Fruit fly (Drosophila melanogaster) whole organism, larva: ENCODE data around the gene pinta.

Source experiments
- noc ChIP-seq: fragments of 200-800 bp; sonication (Bioruptor generic); optimal IDR thresholded peaks from 3 replicates; lab custom pipeline; 2019; ENCODE audit warnings: missing biosample characterization, mild to moderate bottlenecking, missing genetic modification characterization, moderate library complexity

pinta gene

dm6 chr3R:22424602-22425190, at the start of gene pinta:
TSS of gene pinta (minus strand) at chr3R:22424929.
- TF ChIP-seq noc (tag; lab: Kevin White, UChicago): no peak

- no peak for TF ChIP-seq noc (tag; lab: Kevin White, UChicago)
Observed at dm6 chr3R:22470064-22470463, 45.3 kb upstream of the pinta start.

- TF ChIP-seq noc (tag; lab: Kevin White, UChicago): peak; percentile 54
Observed at dm6 chr3R:22468829-22469487, 44.2 kb upstream of the pinta start.

- TF ChIP-seq noc (tag; lab: Kevin White, UChicago): no peak
Observed at dm6 chr3R:22467939-22468571, 43.3 kb upstream of the pinta start, which contains the start of the genes CG5377 and Nrx-1. TSS of gene CG5377 (minus strand) at chr3R:22468157. TSS of gene Nrx-1 (plus strand) at chr3R:22468512.

DNA sequence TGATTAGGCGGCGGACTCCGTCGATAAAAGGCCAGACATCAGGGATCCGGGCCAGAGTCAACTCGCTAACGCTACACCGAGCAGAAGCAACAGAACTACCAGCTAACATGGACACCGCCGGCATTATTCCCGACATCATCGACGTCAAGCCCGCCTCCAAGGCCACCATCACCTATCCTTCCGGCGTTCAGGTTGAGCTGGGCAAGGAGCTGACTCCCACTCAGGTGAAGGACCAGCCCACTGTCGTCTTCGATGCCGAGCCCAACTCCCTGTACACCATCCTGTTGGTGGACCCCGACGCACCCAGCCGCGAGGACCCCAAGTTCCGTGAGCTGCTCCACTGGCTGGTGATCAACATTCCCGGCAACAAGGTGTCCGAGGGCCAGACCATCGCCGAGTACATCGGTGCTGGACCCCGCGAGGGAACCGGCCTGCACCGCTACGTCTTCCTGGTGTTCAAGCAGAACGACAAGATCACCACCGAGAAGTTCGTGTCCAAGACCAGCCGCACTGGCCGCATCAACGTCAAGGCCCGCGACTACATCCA, 41.3 kb upstream of the pinta start, which contains the start of gene Pebp1:
Gene Pebp1 (plus strand): TSS at position 51 of the 547 bp plus-strand sequence.
- no peak for TF ChIP-seq noc (tag; lab: Kevin White, UChicago)

DNA sequence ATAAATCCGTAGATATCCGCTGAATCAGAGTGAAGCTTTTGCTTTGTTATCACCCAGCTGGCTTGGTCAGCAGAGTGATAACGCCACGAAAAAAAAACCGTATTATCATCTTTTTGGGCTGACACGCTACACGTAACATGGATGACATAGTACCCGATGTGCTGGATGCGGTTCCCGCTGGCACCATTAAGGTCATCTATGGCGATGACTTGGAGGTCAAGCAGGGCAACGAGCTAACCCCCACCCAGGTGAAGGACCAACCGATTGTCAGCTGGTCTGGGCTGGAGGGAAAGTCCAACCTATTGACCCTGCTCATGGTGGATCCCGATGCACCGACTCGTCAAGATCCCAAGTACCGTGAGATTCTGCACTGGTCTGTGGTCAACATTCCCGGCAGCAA, 40.4 kb upstream of the pinta start:
- no peak for TF ChIP-seq noc (tag; lab: Kevin White, UChicago)

dm6 chr3R:22464611-22465113, 39.9 kb upstream of the pinta start, which contains the start of gene CG7054:
TSS of gene CG7054 (plus strand) at chr3R:22464985.
- TF ChIP-seq noc (tag; lab: Kevin White, UChicago): peak; percentile 73

DNA sequence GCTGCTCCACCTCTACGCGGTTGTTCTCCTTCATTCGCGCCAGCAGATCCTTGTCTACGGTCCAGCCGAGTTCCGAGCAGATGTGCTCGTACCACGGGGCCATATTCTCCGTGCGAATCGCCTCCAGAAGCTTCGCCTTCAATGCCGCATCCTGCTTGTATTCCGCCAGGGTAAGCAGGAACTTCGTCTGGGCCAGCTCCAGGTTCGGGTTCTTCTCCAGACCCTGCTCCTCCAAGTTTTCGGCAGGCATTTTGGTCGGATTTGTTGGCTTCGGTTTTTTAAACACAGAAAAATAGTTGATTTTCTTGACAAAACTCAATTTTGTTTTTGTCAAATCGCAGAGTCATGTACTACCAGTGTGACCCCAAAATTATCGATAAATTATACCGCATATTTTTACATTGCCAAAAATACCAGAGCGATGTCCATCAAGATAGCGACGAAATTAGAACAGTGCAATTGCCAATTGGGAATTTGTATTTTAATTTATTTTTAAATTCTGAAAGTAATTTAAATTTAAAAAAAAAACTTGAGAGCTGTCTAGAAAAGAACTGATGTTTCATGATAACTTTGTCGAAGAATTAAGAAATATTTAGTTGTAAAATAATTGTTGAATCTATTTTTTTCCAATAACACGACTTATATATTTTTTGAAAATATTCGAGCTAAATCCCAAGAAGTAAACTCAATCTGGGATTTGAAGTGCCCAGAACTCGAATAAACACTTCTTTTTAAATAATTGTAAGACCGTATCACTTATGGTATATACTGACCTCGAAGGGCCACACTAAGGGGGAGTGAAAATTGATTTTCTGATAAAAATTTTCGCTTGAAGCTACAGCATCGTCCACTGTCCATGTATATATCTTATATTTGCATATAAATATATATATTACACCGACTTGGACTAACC, 37.2 kb upstream of the pinta start, which contains the start of the genes Rpn7 and AP-2mu:
Gene Rpn7 (minus strand): TSS at position 382 of the 913 bp plus-strand sequence.
Gene AP-2mu (plus strand): TSS at position 783 of the 913 bp plus-strand sequence.
- TF ChIP-seq noc (tag; lab: Kevin White, UChicago): no peak

- TF ChIP-seq noc (tag; lab: Kevin White, UChicago): no peak
Observed at dm6 chr3R:22456007-22456406, 31.3 kb upstream of the pinta start.

DNA sequence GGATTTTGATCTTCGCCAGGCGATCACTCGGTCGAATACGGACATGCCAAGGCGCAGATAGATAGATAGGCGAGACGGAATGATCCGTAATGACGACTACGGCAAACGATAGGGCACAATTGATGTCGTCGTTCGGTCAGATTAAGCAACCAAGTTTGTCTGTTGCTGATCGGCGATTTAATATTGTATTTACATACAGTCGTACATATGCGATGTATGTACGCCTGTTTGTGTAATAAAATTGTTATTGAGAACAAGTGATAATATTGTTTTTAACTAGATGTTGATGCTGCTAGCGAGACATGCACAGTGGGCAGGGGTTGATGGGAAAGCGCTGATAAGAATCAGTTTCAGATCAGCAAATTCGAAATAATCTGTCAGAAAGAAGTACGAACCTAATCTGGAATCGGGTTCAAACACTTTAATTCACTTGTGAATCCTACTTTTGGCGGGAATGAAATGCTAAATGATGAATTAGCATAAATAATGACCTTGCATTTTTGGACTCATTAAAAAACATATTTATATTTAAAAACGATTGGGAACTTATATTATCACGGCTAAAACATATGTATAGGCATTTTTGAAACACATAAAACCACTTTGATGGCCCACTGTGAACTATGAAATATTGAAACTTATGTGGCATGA, 30.7 kb upstream of the pinta start:
- TF ChIP-seq noc (tag; lab: Kevin White, UChicago): peak; percentile 24

DNA sequence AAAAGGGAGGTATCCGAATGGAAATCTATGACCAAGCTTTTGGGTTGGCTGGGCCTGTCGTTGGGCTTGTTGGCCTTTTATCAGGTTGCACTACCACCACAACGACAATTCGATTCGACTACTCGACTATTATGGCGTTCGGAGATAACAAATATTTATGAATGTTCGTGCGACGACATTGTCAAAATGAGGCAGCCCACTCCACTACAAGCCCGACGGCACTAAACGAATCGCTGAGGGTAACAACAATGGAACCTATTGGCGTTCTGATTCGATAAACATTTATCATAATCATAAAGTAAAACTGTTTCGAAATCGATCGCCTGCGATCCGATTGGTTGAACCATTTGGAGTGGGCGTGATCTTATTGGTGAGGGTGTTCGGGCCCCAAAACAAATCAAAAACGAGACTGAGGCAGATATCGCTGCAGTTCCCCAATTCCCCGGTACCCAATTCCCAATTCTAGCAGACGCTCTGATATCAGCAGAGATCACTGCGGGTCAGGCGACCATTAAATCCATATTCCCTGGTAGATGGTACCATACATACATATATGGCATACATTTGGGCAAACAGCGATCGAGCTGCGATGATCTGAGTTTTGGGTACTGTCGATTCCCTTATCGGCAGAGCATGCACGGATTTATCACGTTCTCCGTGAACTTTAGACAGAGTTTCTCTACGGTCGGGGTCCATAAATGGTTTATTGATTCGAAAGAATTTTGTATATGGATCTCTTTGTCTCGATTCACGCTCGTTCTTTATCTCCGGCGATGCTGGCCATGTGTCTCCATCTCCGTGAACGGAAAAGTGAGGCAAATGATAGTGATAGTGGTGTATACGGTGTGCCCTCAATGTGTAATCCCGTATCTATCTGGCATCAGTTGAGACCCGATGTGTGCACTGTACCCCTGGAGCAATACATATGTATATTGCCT, 29.9 kb upstream of the pinta start:
- TF ChIP-seq noc (tag; lab: Kevin White, UChicago): no peak

DNA sequence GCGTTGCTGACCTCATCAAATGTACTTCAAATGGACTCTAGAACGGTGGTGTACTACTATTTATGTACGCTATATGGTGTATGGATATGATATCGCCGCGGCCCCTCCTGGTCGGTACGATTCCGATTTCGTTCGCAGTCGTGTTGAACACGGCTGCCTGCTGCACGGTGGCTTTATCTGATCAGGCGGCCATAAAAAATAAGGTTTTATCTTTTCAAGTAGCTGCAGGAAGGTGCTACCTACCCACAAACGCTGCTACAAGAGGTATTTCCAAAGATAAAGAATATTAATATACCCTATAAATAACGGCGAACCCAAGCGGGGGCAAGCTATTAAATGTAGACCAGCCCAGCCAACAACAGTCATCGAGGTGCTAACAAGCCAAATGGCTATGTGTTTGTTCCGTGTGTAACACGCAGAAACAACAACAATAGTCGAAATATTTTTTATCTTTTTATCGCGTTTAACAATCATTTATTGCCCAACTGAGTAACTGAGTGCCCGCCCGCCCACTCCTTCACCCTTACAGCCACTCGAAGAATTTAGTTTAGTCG, 25.2 kb upstream of the pinta start:
- no peak for TF ChIP-seq noc (tag; lab: Kevin White, UChicago)

dm6 chr3R:22447874-22448254, 23.1 kb upstream of the pinta start, which contains the start of gene CG34376:
TSS of gene CG34376 (plus strand) at chr3R:22448099.
- TF ChIP-seq noc (tag; lab: Kevin White, UChicago): peak; percentile 28
